Worm (Caenorhabditis elegans): ENCODE data around the gene msp-57.

ce11 chrIV:5060984-5061383, 1.4 kb upstream of the msp-57 start, which contains the start of gene C09B9.7:
- no peak for TF ChIP-seq ztf-29 (GFP tag; IDR thresholded peaks at IDR 0.05)
- TF ChIP-seq T22C8.4 (GFP tag; IDR thresholded peaks at IDR 0.05): no peak
- no peak for TF ChIP-seq ref-1 (GFP tag; conservative IDR thresholded peaks at IDR 0.05)
- no peak for TF ChIP-seq flt-1 (GFP tag; IDR thresholded peaks at IDR 0.05)

Data from whole organism, midembryonic.